Fruit fly (Drosophila melanogaster): ENCODE data around the gene Tpt.

Tpt gene

DNA sequence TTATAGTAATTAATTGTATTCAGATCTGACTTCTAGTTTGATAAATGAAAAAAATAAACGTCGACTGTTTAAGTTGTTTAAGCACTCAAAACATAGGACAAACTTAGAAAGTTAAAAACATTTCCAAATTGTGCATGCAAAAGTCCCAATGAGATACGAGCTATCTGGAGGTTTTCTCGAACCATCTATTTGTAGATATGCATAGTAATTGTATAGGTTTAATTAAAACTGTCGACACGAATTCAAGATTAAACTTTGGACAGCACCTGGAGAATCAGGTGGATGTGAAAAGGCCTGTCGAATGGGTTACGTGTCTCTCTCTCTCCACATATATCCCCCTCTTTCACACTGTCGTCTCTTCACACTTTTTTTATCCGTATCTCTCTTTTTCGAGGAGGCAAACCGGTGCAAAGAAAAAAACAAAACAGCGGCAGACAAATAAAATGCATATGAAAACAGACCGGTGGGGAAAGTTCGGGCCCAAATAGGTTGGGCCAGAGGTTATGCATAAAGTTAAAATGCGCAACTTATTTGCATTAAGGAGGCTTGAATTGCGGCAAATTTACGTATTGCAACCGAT, 44.9 kb downstream of the Tpt start:
- peak; percentile 23 for TF ChIP-seq sqz (GFP tag; optimal IDR thresholded peaks at IDR 0.05)
- TF ChIP-seq CG18599 (GFP tag; optimal IDR thresholded peaks at IDR 0.05) = no peak
- TF ChIP-seq caup (GFP tag; optimal IDR thresholded peaks at IDR 0.05; ENCODE audit: severe bottlenecking) = no peak
- TF ChIP-seq Drgx (GFP tag; IDR thresholded peaks at IDR 0.05) = 0 out of 2 replicates have a peak, but pooled peaks have one; percentile 24
- TF ChIP-seq CG32772 (GFP tag; IDR thresholded peaks at IDR 0.05) = 0 out of 2 replicates have a peak, but pooled peaks have one; percentile 16
- 0 out of 2 replicates have a peak, but pooled peaks have one; percentile 16 for TF ChIP-seq Awh (GFP tag; IDR thresholded peaks at IDR 0.05)
- TF ChIP-seq nom (GFP tag; optimal IDR thresholded peaks at IDR 0.05) = peak; percentile 93
- TF ChIP-seq bsh (GFP tag; optimal IDR thresholded peaks at IDR 0.05) = peak in 1 of 2 experiments; percentile 65
- peak; percentile 50 for TF ChIP-seq exex (tag; optimal IDR thresholded peaks at IDR 0.05)
- TF ChIP-seq Trl (optimal IDR thresholded peaks at IDR 0.05) = peak in 1 of 2 experiments; percentile 34
- TF ChIP-seq Trl (GFP tag; optimal IDR thresholded peaks at IDR 0.05) = no peak
- no peak for TF ChIP-seq CG1792 (GFP tag; optimal IDR thresholded peaks at IDR 0.05)

DNA sequence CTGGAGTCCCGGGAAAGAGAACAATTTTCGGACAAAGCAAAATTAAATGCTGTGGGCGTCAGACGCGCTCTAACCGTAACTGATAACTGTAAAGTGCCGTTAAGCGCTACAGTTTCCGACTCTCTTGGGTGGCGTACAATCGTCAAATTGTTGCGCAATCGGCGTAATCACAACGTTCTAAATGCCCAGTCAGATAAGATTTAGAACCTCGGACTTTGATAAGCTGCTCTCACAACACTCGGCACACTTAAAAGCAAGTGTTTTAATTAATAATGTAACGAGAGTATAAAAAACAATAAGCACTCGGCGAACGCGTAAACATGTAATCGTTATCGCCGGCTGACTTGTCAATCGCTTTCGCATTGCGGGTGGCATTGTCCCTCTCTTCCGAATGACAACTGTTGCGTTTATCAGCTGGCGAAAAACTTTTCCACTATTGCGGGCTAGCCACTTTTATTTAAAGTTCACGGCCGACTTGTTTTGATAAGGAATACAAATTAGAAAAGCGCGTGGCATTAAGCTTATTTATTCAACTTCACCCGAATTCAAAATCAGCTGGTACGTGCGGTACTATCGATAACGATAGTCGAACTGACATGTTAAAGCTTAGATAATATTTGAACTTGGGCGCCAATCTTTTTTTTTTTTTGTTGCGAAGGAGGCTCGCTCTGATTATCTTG, 46.2 kb downstream of the Tpt start:
- peak; percentile 87 for TF ChIP-seq grn (GFP tag; optimal IDR thresholded peaks at IDR 0.05)
- TF ChIP-seq HmgZ (tag; optimal IDR thresholded peaks at IDR 0.05) = no peak
- no peak for TF ChIP-seq CG4707 (GFP tag; optimal IDR thresholded peaks at IDR 0.05)
- peak; percentile 83 for TF ChIP-seq Dp (GFP tag; optimal IDR thresholded peaks at IDR 0.05)
- no peak for TF ChIP-seq CG2199 (GFP tag; IDR thresholded peaks at IDR 0.05)
- no peak for TF ChIP-seq en (GFP tag; optimal IDR thresholded peaks at IDR 0.05)
- TF ChIP-seq tna (GFP tag; IDR thresholded peaks at IDR 0.05; ENCODE audit: partially characterized antibody) = peak; percentile 67
- TF ChIP-seq CG13424 (tag; optimal IDR thresholded peaks at IDR 0.05) = no peak
- peak; percentile 55; the same call in 2 of the 3 replicates for TF ChIP-seq ci (GFP tag; IDR thresholded peaks at IDR 0.05)
- TF ChIP-seq fu2 (GFP tag; optimal IDR thresholded peaks at IDR 0.05) = no peak
- no peak for TF ChIP-seq CG5245 (GFP tag; optimal IDR thresholded peaks at IDR 0.05)
- TF ChIP-seq gcm2 (GFP tag; optimal IDR thresholded peaks at IDR 0.05) = no peak
- no peak for TF ChIP-seq Awh (GFP tag; IDR thresholded peaks at IDR 0.05)
- TF ChIP-seq MTF-1 (GFP tag; optimal IDR thresholded peaks at IDR 0.05; ENCODE audit: borderline replicate concordance) = no peak
- TF ChIP-seq CG30403 (GFP tag; optimal IDR thresholded peaks at IDR 0.05) = no peak
- no peak for TF ChIP-seq CG5180 (GFP tag; optimal IDR thresholded peaks at IDR 0.05)
- 0 out of 3 replicates have a peak, but pooled peaks have one; percentile 37 for TF ChIP-seq knrl (GFP tag; IDR thresholded peaks at IDR 0.05; ENCODE audit: partially characterized antibody)
- TF ChIP-seq Med (GFP tag) = peak; percentile 58
- TF ChIP-seq pros (GFP tag; optimal IDR thresholded peaks at IDR 0.05) = no peak
- TF ChIP-seq CG11398 (GFP tag; optimal IDR thresholded peaks at IDR 0.05) = no peak
- no peak for TF ChIP-seq NC2α (GFP tag; optimal IDR thresholded peaks at IDR 0.05)
- TF ChIP-seq Dref (GFP tag; IDR thresholded peaks at IDR 0.05) = peak; percentile 62
- peak; percentile 42 for TF ChIP-seq Sin3A (optimal IDR thresholded peaks at IDR 0.05)
- peak; percentile 74 for TF ChIP-seq CG6791 (GFP tag; IDR thresholded peaks at IDR 0.05; ENCODE audit: partially characterized antibody)
- TF ChIP-seq CG13775 (GFP tag; optimal IDR thresholded peaks at IDR 0.05) = no peak
- no peak for TF ChIP-seq Atf3 (GFP tag; optimal IDR thresholded peaks at IDR 0.05)
- no peak for TF ChIP-seq ERR (GFP tag; optimal IDR thresholded peaks at IDR 0.05)
- TF ChIP-seq klu (GFP tag; IDR thresholded peaks at IDR 0.05) = no peak
- TF ChIP-seq vvl (GFP tag; IDR thresholded peaks at IDR 0.05) = peak; percentile 29; the same call in 1 of the 2 replicates
- TF ChIP-seq prd (optimal IDR thresholded peaks at IDR 0.05) = no peak
- TF ChIP-seq prd (GFP tag; IDR thresholded peaks at IDR 0.05) = no peak
- TF ChIP-seq CG34224 (GFP tag; IDR thresholded peaks at IDR 0.05; ENCODE audit: partially characterized antibody) = peak; percentile 75
- TF ChIP-seq Sry-δ (GFP tag; optimal IDR thresholded peaks at IDR 0.05) = peak; percentile 55
- peak in 1 of 2 experiments; percentile 100 for TF ChIP-seq Pdp1 (GFP tag; optimal IDR thresholded peaks at IDR 0.05)
- no peak for TF ChIP-seq H15 (GFP tag; IDR thresholded peaks at IDR 0.05)
- TF ChIP-seq CG3065 (GFP tag; optimal IDR thresholded peaks at IDR 0.05) = no peak
- no peak for TF ChIP-seq CG11723 (GFP tag; optimal IDR thresholded peaks at IDR 0.05)

Data from whole organism, embryonic.